Fruit fly (Drosophila melanogaster) S2 (cell line): ENCODE measurements around the gene CG6836.

Source experiments
- CG8478 ChIP-seq: fragments of >200 bp; optimal IDR thresholded peaks from 2 replicates; lab custom pipeline; 2018
- CTCF ChIP-seq, 2 experiments: fragments of >200 bp; optimal IDR thresholded peaks; 2 replicates each; lab custom pipeline; 2018

dm6 chr3L:18992820-18993219 is 42.4 kb downstream of the CG6836 start:
- TF ChIP-seq CG8478: no peak
- no peak for TF ChIP-seq CTCF (optimal IDR thresholded peaks at IDR 0.05; lab: Kevin White, UChicago)
